Fruit fly (Drosophila melanogaster): ENCODE data around the gene CG43085.

DNA sequence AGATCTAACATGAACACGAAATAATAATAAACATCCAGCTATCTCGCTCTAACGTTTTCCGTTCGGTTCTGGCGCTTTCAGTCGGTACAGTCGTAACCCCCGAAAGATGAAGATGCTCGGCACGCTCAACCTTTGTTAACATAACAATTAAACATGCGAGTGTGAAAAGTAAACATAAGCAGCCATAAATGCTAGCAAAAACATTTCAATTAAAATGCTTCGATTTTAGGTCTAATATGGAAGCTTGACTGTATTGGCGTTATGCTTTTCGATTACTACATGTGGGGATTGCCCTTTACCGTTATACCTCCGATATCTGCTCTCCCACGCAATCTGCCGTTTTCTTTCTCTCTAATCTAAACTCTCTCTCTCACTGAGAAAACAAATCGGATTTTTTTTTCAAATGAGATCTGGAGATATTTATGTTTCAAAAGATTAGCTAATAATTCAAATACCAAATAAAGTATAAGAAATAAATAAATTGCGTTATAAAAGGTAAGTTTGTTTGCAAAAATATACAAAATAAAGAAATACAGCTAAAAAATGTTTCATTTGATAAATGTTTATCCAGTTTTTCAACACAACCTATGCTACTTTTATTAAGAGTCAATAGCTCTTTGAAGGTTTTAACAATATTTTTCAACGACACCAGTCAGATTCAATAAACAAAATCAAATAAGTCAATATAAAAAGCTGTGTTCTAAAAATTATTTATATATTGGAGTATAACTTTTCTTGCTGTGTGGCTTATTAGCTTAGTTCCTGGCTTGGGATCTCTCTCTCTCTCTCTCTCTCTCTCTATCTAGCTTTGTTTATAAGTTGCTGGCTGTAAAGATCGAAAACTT lies 12.1 kb upstream of the CG43085 start:
- no peak for TF ChIP-seq CG8478 (optimal IDR thresholded peaks at IDR 0.05)
- no peak for TF ChIP-seq CTCF (optimal IDR thresholded peaks at IDR 0.05)
